Fruit fly (Drosophila melanogaster): ENCODE measurements around the gene Reepl1.
"Not testable (repeated sequence)": the region's sequence is repeated elsewhere in the genome, so short reads cannot be mapped to it uniquely, and the experiment has no call there.

dm6 chrX:11599589-11599988, 27.1 kb downstream of the Reepl1 start, which contains the start of gene rho-4:
- not testable (repeated sequence) for TF ChIP-seq psq (optimal IDR thresholded peaks at IDR 0.05); EcR (GFP tag; optimal IDR thresholded peaks at IDR 0.05)

Data from whole organism.